In the genomic region with DNA sequence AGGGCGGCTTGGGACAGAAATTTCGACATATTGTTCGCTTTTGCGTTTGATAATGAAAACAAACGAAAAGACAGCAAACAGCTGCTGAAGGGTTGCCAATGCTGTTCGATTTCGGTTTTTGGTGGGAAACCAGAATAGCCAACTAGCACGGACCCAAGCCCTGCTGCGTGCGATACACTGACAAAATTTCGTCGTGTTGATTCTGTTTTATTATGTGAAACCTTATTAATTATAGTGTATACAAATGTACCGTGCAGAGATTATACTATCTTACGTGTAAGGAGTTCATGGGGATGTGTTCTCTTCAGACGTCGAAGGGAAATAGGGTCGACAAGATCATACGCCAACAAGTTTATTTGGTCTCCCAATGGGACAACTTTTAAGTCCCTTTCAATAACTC, we compare ENCODE assay signal across 4 fruit fly cellular contexts.
TF ChIP-seq lines count a peak whose summit lies in the region.
"Not testable (repeated sequence)": the region's sequence is repeated elsewhere in the genome, so short reads cannot be mapped to it uniquely, and the experiment has no call there.

CG32500 (minus strand) TSS at position 110 of the 400 bp plus-strand sequence.

- not testable (repeated sequence) for TF ChIP-seq CTCF in whole organism, embryonic (GFP tag; optimal IDR thresholded peaks at IDR 0.05; lab: Kevin White, UChicago)

TF ChIP-seq in whole organism, adult, 20 proteins besides CTCF, POLR2A, EP300 and RAD21:
- TF ChIP-seq CG14711 (tag; optimal IDR thresholded peaks at IDR 0.05; lab: Kevin White, UChicago) = peak; percentile 6

TF ChIP-seq in whole organism, embryonic, 481 proteins besides CTCF, POLR2A, EP300 and RAD21:
- TF ChIP-seq Xrp1 (GFP tag; IDR thresholded peaks at IDR 0.05; lab: Robert Waterston, UW) (0 out of 2 replicates have a peak, but pooled peaks have one; percentile 7), prd (GFP tag; IDR thresholded peaks at IDR 0.05; lab: Robert Waterston, UW) (peak; percentile 46; the same call in 1 of the 3 replicates), Drgx (GFP tag; IDR thresholded peaks at IDR 0.05; lab: Robert Waterston, UW) (0 out of 2 replicates have a peak, but pooled peaks have one; percentile 13), Rfx (GFP tag; IDR thresholded peaks at IDR 0.05; lab: Robert Waterston, UW) (peak; percentile 57), al (GFP tag; IDR thresholded peaks at IDR 0.05; lab: Robert Waterston, UW) (peak; percentile 28; the same call in 1 of the 2 replicates), MBD-R2 (GFP tag; IDR thresholded peaks at IDR 0.05; lab: Robert Waterston, UW) (peak; percentile 78), Ptx1 (GFP tag; IDR thresholded peaks at IDR 0.05; lab: Robert Waterston, UW) (peak; percentile 38; the same call in 1 of the 2 replicates), hkb (GFP tag; IDR thresholded peaks at IDR 0.05; lab: Robert Waterston, UW) (0 out of 2 replicates have a peak, but pooled peaks have one; percentile 17), vvl (GFP tag; IDR thresholded peaks at IDR 0.05; lab: Robert Waterston, UW) (0 out of 2 replicates have a peak, but pooled peaks have one; percentile 9), sob (GFP tag; IDR thresholded peaks at IDR 0.05; lab: Robert Waterston, UW) (0 out of 2 replicates have a peak, but pooled peaks have one; percentile 26), CG2199 (GFP tag; IDR thresholded peaks at IDR 0.05; lab: Robert Waterston, UW) (peak; percentile 22; the same call in 1 of the 3 replicates)
- not testable (repeated sequence) for TF ChIP-seq prd, hkb (optimal IDR thresholded peaks at IDR 0.05; lab: Kevin White, UChicago)

TF ChIP-seq in whole organism, prepupa, 60 proteins besides CTCF, POLR2A, EP300 and RAD21:
- peak; percentile 48; the same call in 1 of the 3 replicates for TF ChIP-seq CG6163 (GFP tag; IDR thresholded peaks at IDR 0.05; lab: Robert Waterston, UW)
TF ChIP-seq in whole organism, prepupa: peak in this region for 1; not testable (repeated sequence) for 59.

TF ChIP-seq in whole organism, pupa, 21 proteins besides CTCF, POLR2A, EP300 and RAD21:
- TF ChIP-seq CG4496 (GFP tag; IDR thresholded peaks at IDR 0.05; lab: Robert Waterston, UW) = 0 out of 3 replicates have a peak, but pooled peaks have one; percentile 26
- TF ChIP-seq fd96Ca (GFP tag; IDR thresholded peaks at IDR 0.05; lab: Robert Waterston, UW) = peak; percentile 45; the same call in 2 of the 3 replicates
- 0 out of 2 replicates have a peak, but pooled peaks have one; percentile 21 for TF ChIP-seq CG32121 (GFP tag; IDR thresholded peaks at IDR 0.05; lab: Robert Waterston, UW)
- TF ChIP-seq Ets98B (GFP tag; IDR thresholded peaks at IDR 0.05; lab: Robert Waterston, UW) = 0 out of 2 replicates have a peak, but pooled peaks have one; percentile 13
